Worm (Caenorhabditis elegans) whole organism, midembryonic: ENCODE data around the gene T25F10.1.

Source experiments
- T22C8.4 ChIP-seq: fragments of 200-800 bp; sonication (Bioruptor generic); IDR thresholded peaks from 2 replicates; pipeline ENCODE4 v1.3.6; 2022; ENCODE audit warnings: missing genetic modification characterization, missing compliant biosample characterization
- med-1 ChIP-seq: sonication (generic microtip); optimal IDR thresholded peaks from 2 replicates; lab custom pipeline; 2017; ENCODE audit warnings: missing genetic modification characterization, mild to moderate bottlenecking, missing compliant biosample characterization, antibody characterized with exemption, missing genetic modification reagents; ENCODE audit not compliant: insufficient read depth
- ztf-23 ChIP-seq: fragments of 200-800 bp; sonication (Bioruptor generic); IDR thresholded peaks from 2 replicates; pipeline ENCODE4 v1.3.6; 2022; ENCODE audit warnings: missing genetic modification reagents, missing genetic modification characterization, missing compliant biosample characterization
- ztf-29 ChIP-seq: fragments of 200-800 bp; sonication (Bioruptor generic); IDR thresholded peaks from 2 replicates; pipeline ENCODE4 v1.3.6; 2022; ENCODE audit warnings: missing genetic modification reagents, missing genetic modification characterization, missing compliant biosample characterization

- no peak for TF ChIP-seq ztf-23 (GFP tag; lab: Robert Waterston, UW)
- no peak for TF ChIP-seq med-1 (GFP tag; lab: Kevin White, UChicago)
- TF ChIP-seq ztf-29 (GFP tag; lab: Robert Waterston, UW), result no peak
- TF ChIP-seq T22C8.4 (GFP tag; lab: Robert Waterston, UW), result no peak
Observed at ce11 chrV:6808962-6809361, 40.7 kb downstream of the T25F10.1 start, which contains the start of gene dmsr-16.
